Fruit fly (Drosophila melanogaster) whole organism, embryonic: ENCODE results near the gene CG33483.

ENCODE experiments used
- CG10431 ChIP-seq: fragments of 200-800 bp; sonication (Bioruptor generic); optimal IDR thresholded peaks from 3 replicates; lab custom pipeline; 2018; ENCODE audit warnings: missing biosample characterization, mild to moderate bottlenecking, missing genetic modification characterization
- CG10959 ChIP-seq: fragments of 200-800 bp; sonication (Bioruptor generic); IDR thresholded peaks from 2 replicates; pipeline ENCODE4 v1.3.6; 2022; ENCODE audit warnings: missing biosample characterization, missing genetic modification characterization
- CG11398 ChIP-seq: fragments of 200-800 bp; sonication (Bioruptor generic); optimal IDR thresholded peaks from 2 replicates; lab custom pipeline; 2016; ENCODE audit warnings: missing biosample characterization, missing genetic modification characterization
- CG12219 ChIP-seq: fragments of 200-800 bp; sonication (Bioruptor generic); optimal IDR thresholded peaks from 3 replicates; lab custom pipeline; 2018; ENCODE audit warnings: missing biosample characterization, mild to moderate bottlenecking, missing genetic modification characterization
- CG15011 ChIP-seq: fragments of 200-800 bp; sonication (Bioruptor generic); optimal IDR thresholded peaks from 3 replicates; lab custom pipeline; 2018; ENCODE audit warnings: missing biosample characterization, mild to moderate bottlenecking, missing genetic modification characterization
- CG1529 ChIP-seq: fragments of 200-800 bp; sonication (Bioruptor generic); optimal IDR thresholded peaks from 3 replicates; lab custom pipeline; 2018; ENCODE audit warnings: missing biosample characterization, missing genetic modification characterization
- CG16813 ChIP-seq: fragments of 200-800 bp; sonication (Bioruptor generic); IDR thresholded peaks from 3 replicates; pipeline ENCODE4 v1.3.6; 2022; ENCODE audit warnings: missing biosample characterization, missing genetic modification characterization; ENCODE audit not compliant: partially characterized antibody
- CG17361 ChIP-seq: fragments of 200-800 bp; sonication (Bioruptor generic); IDR thresholded peaks from 3 replicates; pipeline ENCODE4 v1.3.6; 2022; ENCODE audit warnings: missing biosample characterization, missing genetic modification characterization
- CG2712 ChIP-seq: fragments of 200-800 bp; optimal IDR thresholded peaks from 3 replicates; lab custom pipeline; 2019; ENCODE audit warnings: missing biosample characterization, mild to moderate bottlenecking, missing genetic modification characterization, moderate library complexity
- CG30020 ChIP-seq: fragments of 200-800 bp; optimal IDR thresholded peaks from 2 replicates; lab custom pipeline; 2019; ENCODE audit warnings: missing biosample characterization, mild to moderate bottlenecking, missing genetic modification characterization, moderate library complexity
- CG3281 ChIP-seq: fragments of 200-800 bp; sonication (Bioruptor generic); optimal IDR thresholded peaks from 3 replicates; lab custom pipeline; 2017; ENCODE audit warnings: missing biosample characterization, mild to moderate bottlenecking, missing genetic modification characterization
- CG34224 ChIP-seq: fragments of 200-800 bp; sonication (Bioruptor generic); IDR thresholded peaks from 3 replicates; pipeline ENCODE4 v1.3.6; 2022; ENCODE audit warnings: missing biosample characterization, missing genetic modification characterization; ENCODE audit not compliant: partially characterized antibody
- CG3847 ChIP-seq: fragments of 200-800 bp; sonication (Bioruptor generic); IDR thresholded peaks from 2 replicates; pipeline ENCODE4 v1.3.6; 2022; ENCODE audit warnings: missing biosample characterization, missing genetic modification characterization
- CG4282 ChIP-seq: fragments of 200-800 bp; sonication (Bioruptor generic); optimal IDR thresholded peaks from 2 replicates; lab custom pipeline; 2016; ENCODE audit warnings: missing biosample characterization, missing genetic modification characterization
- CG6813 ChIP-seq: fragments of 200-800 bp; sonication (Bioruptor generic); optimal IDR thresholded peaks from 2 replicates; lab custom pipeline; 2017; ENCODE audit warnings: missing biosample characterization, missing genetic modification characterization, mild to moderate bottlenecking, moderate library complexity, missing genetic modification reagents
- CG6854 ChIP-seq: fragments of 200-800 bp; sonication (Bioruptor generic); optimal IDR thresholded peaks from 3 replicates; lab custom pipeline; 2017; ENCODE audit warnings: missing biosample characterization, mild to moderate bottlenecking, missing genetic modification characterization
- CG7963 ChIP-seq: fragments of 200-800 bp; sonication (Bioruptor generic); IDR thresholded peaks from 3 replicates; pipeline ENCODE4 v1.3.6; 2022; ENCODE audit warnings: missing biosample characterization, missing genetic modification characterization; ENCODE audit not compliant: partially characterized antibody
- CG9727 ChIP-seq: fragments of 200-800 bp; sonication (Bioruptor generic); optimal IDR thresholded peaks from 3 replicates; lab custom pipeline; 2017; ENCODE audit warnings: missing biosample characterization, mild to moderate bottlenecking, missing genetic modification characterization
- Camta ChIP-seq: fragments of 200-800 bp; sonication (Bioruptor generic); optimal IDR thresholded peaks from 2 replicates; lab custom pipeline; 2016; ENCODE audit warnings: missing biosample characterization, missing genetic modification characterization
- Chrac-16 ChIP-seq: fragments of 200-800 bp; sonication (Bioruptor generic); optimal IDR thresholded peaks from 3 replicates; lab custom pipeline; 2016; ENCODE audit warnings: missing biosample characterization, missing genetic modification characterization
- Med ChIP-seq: fragments of 200-800 bp; sonication (Bioruptor generic); peaks from one replicate; lab custom pipeline; 2016; ENCODE audit warnings: missing biosample characterization, missing genetic modification characterization, mild to moderate bottlenecking, inconsistent platforms, moderate library complexity
- Mrtf ChIP-seq: fragments of 200-800 bp; sonication (Bioruptor generic); IDR thresholded peaks from 3 replicates; pipeline ENCODE4 v1.3.6; 2022; ENCODE audit warnings: missing biosample characterization, missing genetic modification characterization
- NfI ChIP-seq: fragments of 200-800 bp; sonication (Bioruptor generic); optimal IDR thresholded peaks from 3 replicates; lab custom pipeline; 2018; ENCODE audit warnings: missing biosample characterization, mild to moderate bottlenecking, missing genetic modification characterization, moderate library complexity
- Optix ChIP-seq: fragments of 200-800 bp; sonication (Bioruptor generic); IDR thresholded peaks from 3 replicates; pipeline ENCODE4 v1.3.6; 2022; ENCODE audit warnings: missing biosample characterization, missing genetic modification characterization
- Sry-β ChIP-seq: fragments of 200-800 bp; sonication (Bioruptor generic); optimal IDR thresholded peaks from 2 replicates; lab custom pipeline; 2018; ENCODE audit warnings: missing biosample characterization, mild to moderate bottlenecking, missing genetic modification characterization, moderate library complexity
- TFAM ChIP-seq: fragments of 200-800 bp; sonication (Bioruptor generic); optimal IDR thresholded peaks from 2 replicates; lab custom pipeline; 2017; ENCODE audit warnings: missing biosample characterization, missing genetic modification characterization, inconsistent platforms
- Taf1 ChIP-seq: fragments of 200-800 bp; sonication (Bioruptor generic); IDR thresholded peaks from 2 replicates; pipeline ENCODE4 v1.3.6; 2022; ENCODE audit warnings: missing biosample characterization, missing genetic modification characterization
- ap ChIP-seq: fragments of 200-800 bp; sonication (Bioruptor generic); IDR thresholded peaks from 2 replicates; pipeline ENCODE4 v1.3.6; 2022; ENCODE audit warnings: missing biosample characterization, missing genetic modification characterization
- cas ChIP-seq: fragments of 200-800 bp; sonication (Bioruptor generic); IDR thresholded peaks from 2 replicates; pipeline ENCODE4 v1.3.6; 2022; ENCODE audit warnings: missing biosample characterization, missing genetic modification characterization
- caup ChIP-seq: fragments of 200-800 bp; sonication (Bioruptor generic); optimal IDR thresholded peaks from 3 replicates; lab custom pipeline; 2017; ENCODE audit warnings: missing biosample characterization, mild to moderate bottlenecking, missing genetic modification characterization, moderate library complexity; ENCODE audit not compliant: severe bottlenecking
- dpn ChIP-seq, 2 experiments: fragments of 200-800 bp; sonication (Bioruptor generic); optimal IDR thresholded peaks; 3 replicates each; lab custom pipeline; 2016; ENCODE audit warnings: missing biosample characterization in 2 of 2, missing genetic modification characterization in 2 of 2
- emc ChIP-seq: fragments of 200-800 bp; sonication (Bioruptor generic); optimal IDR thresholded peaks from 2 replicates; lab custom pipeline; 2016; ENCODE audit warnings: missing biosample characterization, missing genetic modification characterization
- esg ChIP-seq: fragments of 200-800 bp; sonication (Bioruptor generic); conservative IDR thresholded peaks from 2 replicates; pipeline ENCODE4 v1.3.6; 2022; ENCODE audit warnings: missing biosample characterization, missing genetic modification characterization
- gsb ChIP-seq: fragments of 200-800 bp; sonication (Bioruptor generic); IDR thresholded peaks from 2 replicates; pipeline ENCODE4 v1.3.6; 2022; ENCODE audit warnings: missing biosample characterization, missing genetic modification characterization
- ken ChIP-seq: fragments of 200-800 bp; sonication (Bioruptor generic); IDR thresholded peaks from 3 replicates; pipeline ENCODE4 v1.3.6; 2022; ENCODE audit warnings: missing biosample characterization, missing genetic modification characterization
- so ChIP-seq: fragments of 200-800 bp; sonication (Bioruptor generic); IDR thresholded peaks from 3 replicates; pipeline ENCODE4 v1.3.6; 2022; ENCODE audit warnings: missing biosample characterization, missing genetic modification characterization
- tll ChIP-seq, 2 experiments: fragments of 200-800 bp in 1 of 2; fragments of >200 bp in 1 of 2; sonication (Bioruptor generic) in 1 of 2; optimal IDR thresholded peaks; 2 replicates each; lab custom pipeline; 2017 to 2019; ENCODE audit warnings: missing biosample characterization in 2 of 2, missing genetic modification characterization in 2 of 2, mild to moderate bottlenecking in 1 of 2, moderate library complexity in 1 of 2
- tx ChIP-seq: fragments of 200-800 bp; sonication (Bioruptor generic); optimal IDR thresholded peaks from 2 replicates; lab custom pipeline; 2016; ENCODE audit warnings: missing biosample characterization, missing genetic modification characterization
- vfl ChIP-seq: fragments of 200-800 bp; sonication (Bioruptor generic); optimal IDR thresholded peaks from 2 replicates; lab custom pipeline; 2016; ENCODE audit warnings: missing biosample characterization, missing genetic modification characterization
- zfh1 ChIP-seq: fragments of 200-800 bp; sonication (Bioruptor generic); IDR thresholded peaks from 3 replicates; pipeline ENCODE4 v1.3.6; 2022; ENCODE audit warnings: missing biosample characterization, missing genetic modification characterization

CG33483 gene

dm6 chr3R:30859901-30860560 lies 41.9 kb downstream of the CG33483 start (continued):
- no peak for TF ChIP-seq NfI (GFP tag; lab: Kevin White, UChicago)
- peak; percentile 25 for TF ChIP-seq CG9727 (GFP tag; lab: Kevin White, UChicago)
- TF ChIP-seq Camta (GFP tag; lab: Kevin White, UChicago): no peak
- TF ChIP-seq caup (GFP tag; lab: Kevin White, UChicago): no peak
- TF ChIP-seq CG15011: no peak
- no peak; the same call in 1 of the 3 replicates for TF ChIP-seq zfh1 (GFP tag; lab: Robert Waterston, UW)
- TF ChIP-seq CG3847 (GFP tag; lab: Robert Waterston, UW): no peak
- TF ChIP-seq CG7963 (GFP tag; lab: Robert Waterston, UW): no peak
- TF ChIP-seq Med (GFP tag; lab: Kevin White, UChicago): no peak
- TF ChIP-seq TFAM (GFP tag; lab: Kevin White, UChicago): no peak
- no peak for TF ChIP-seq CG30020
- no peak for TF ChIP-seq so (GFP tag; lab: Robert Waterston, UW)
- TF ChIP-seq Taf1 (GFP tag; lab: Robert Waterston, UW): no peak
- no peak for TF ChIP-seq ap (GFP tag; lab: Robert Waterston, UW)
- TF ChIP-seq Sry-β (GFP tag; lab: Kevin White, UChicago): no peak
- TF ChIP-seq gsb (GFP tag; lab: Robert Waterston, UW): no peak
- no peak for TF ChIP-seq vfl (GFP tag; lab: Kevin White, UChicago)
- no peak for TF ChIP-seq dpn (GFP tag; optimal IDR thresholded peaks at IDR 0.05; lab: Kevin White, UChicago)
- TF ChIP-seq cas (GFP tag; lab: Robert Waterston, UW): no peak
- no peak for TF ChIP-seq CG3281
- no peak for TF ChIP-seq CG17361 (GFP tag; lab: Robert Waterston, UW)
- TF ChIP-seq Mrtf (GFP tag; lab: Robert Waterston, UW): no peak
- TF ChIP-seq CG12219 (GFP tag; lab: Kevin White, UChicago): no peak
- no peak for TF ChIP-seq CG16813
- TF ChIP-seq Optix (GFP tag; lab: Robert Waterston, UW): no peak
- TF ChIP-seq Chrac-16: no peak
- TF ChIP-seq CG6854 (GFP tag; lab: Kevin White, UChicago): no peak
- TF ChIP-seq tx: no peak
- no peak for TF ChIP-seq esg (GFP tag; lab: Robert Waterston, UW)
- peak; percentile 17 for TF ChIP-seq CG6813 (GFP tag; lab: Kevin White, UChicago)
- no peak for TF ChIP-seq ken (GFP tag; lab: Robert Waterston, UW)
- no peak for TF ChIP-seq CG1529 (GFP tag; lab: Kevin White, UChicago)
- TF ChIP-seq CG34224 (GFP tag; lab: Robert Waterston, UW): no peak
- TF ChIP-seq CG2712 (tag; lab: Kevin White, UChicago): peak; percentile 28
- no peak for TF ChIP-seq emc
- no peak for TF ChIP-seq CG10959 (GFP tag; lab: Robert Waterston, UW)
- no peak for TF ChIP-seq CG11398

- TF ChIP-seq tll (GFP tag; optimal IDR thresholded peaks at IDR 0.05; lab: Kevin White, UChicago) (peak in 1 of 2 experiments; percentile 99), CG10431 (GFP tag; lab: Kevin White, UChicago) (no peak), CG4282 (GFP tag; lab: Kevin White, UChicago) (no peak)
Measured at dm6 chr3R:30856596-30856995, 45.4 kb downstream of the CG33483 start.
